Worm (Caenorhabditis elegans): ENCODE results near the gene W06A11.1.
"Not testable (repeated sequence)": the region's sequence is repeated elsewhere in the genome, so short reads cannot be mapped to it uniquely, and the experiment has no call there.

The W06A11.1 gene

ce11 chrII:4044349-4044748 lies 23.0 kb upstream of the W06A11.1 start, which contains the start of gene rpn-11 (continued):
- TF ChIP-seq nhr-6 (tag; optimal IDR thresholded peaks at IDR 0.05) (peak; percentile 41), nhr-10 (tag; optimal IDR thresholded peaks at IDR 0.05) (no peak), mbf-1 (tag; optimal IDR thresholded peaks at IDR 0.05) (no peak), unc-39 (tag; optimal IDR thresholded peaks at IDR 0.05) (no peak), nhr-12 (tag; optimal IDR thresholded peaks at IDR 0.05) (no peak), gmeb-1 (tag; optimal IDR thresholded peaks at IDR 0.05) (peak; percentile 98), sma-3 (GFP tag; optimal IDR thresholded peaks at IDR 0.05) (peak; percentile 92), peb-1 (tag; optimal IDR thresholded peaks at IDR 0.05) (no peak), Y55F3AM.14 (GFP tag; optimal IDR thresholded peaks at IDR 0.05) (peak; percentile 75)

- no peak for TF ChIP-seq skn-1 (tag; optimal IDR thresholded peaks at IDR 0.05)
- TF ChIP-seq nhr-25 (tag; optimal IDR thresholded peaks at IDR 0.05) = no peak
- TF ChIP-seq F13H6.1 (tag; optimal IDR thresholded peaks at IDR 0.05) = no peak
- no peak for TF ChIP-seq unc-62 (GFP tag; optimal IDR thresholded peaks at IDR 0.05)
- TF ChIP-seq C34F6.9 (tag; optimal IDR thresholded peaks at IDR 0.05) = no peak
- no peak for TF ChIP-seq mab-5 (tag; optimal IDR thresholded peaks at IDR 0.05)
- TF ChIP-seq ztf-11 (tag; optimal IDR thresholded peaks at IDR 0.05) = no peak
- TF ChIP-seq nhr-10 (tag; optimal IDR thresholded peaks at IDR 0.05) = no peak
- no peak for TF ChIP-seq fos-1 (tag; optimal IDR thresholded peaks at IDR 0.05)
- no peak for TF ChIP-seq aly-2 (tag; optimal IDR thresholded peaks at IDR 0.05)
- TF ChIP-seq egl-27 (tag; optimal IDR thresholded peaks at IDR 0.05) = no peak
- no peak for TF ChIP-seq nhr-12 (tag; optimal IDR thresholded peaks at IDR 0.05)
- TF ChIP-seq nhr-77 (tag; optimal IDR thresholded peaks at IDR 0.05) = no peak
These were observed 22.0 kb upstream of the W06A11.1 start, which contains the start of gene K07D4.2 for ce11 chrII:4045396-4045795. K07D4.2 (minus strand) TSS chrII:4045496.

DNA sequence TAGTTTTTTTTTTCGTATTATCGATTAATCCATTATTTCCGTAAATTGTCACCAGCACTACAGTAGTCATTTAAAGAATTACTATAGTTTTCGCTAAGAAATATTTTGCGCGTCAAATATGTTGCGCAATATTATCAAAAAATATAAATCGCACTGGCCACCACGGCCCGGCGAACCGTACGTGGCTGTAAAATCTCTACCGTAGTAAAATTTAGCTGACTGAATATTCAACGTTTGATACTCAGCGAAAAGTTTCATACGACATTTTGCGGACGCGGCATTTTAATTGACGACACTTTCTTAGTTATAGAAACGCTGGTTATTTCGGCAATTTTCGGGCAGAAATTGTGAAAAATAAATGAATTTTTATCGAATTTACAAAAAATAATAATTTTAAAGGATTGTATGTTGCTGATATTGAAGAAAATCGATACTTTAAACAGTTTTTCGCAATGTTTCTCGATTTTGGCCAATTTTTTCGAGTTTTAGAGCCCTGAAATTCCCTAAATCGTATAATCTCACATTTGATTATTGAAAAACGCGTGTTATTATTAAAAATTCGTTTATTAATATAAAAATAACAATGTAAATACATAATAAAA lies 19.4 kb upstream of the W06A11.1 start:
- TF ChIP-seq gmeb-1 (tag; optimal IDR thresholded peaks at IDR 0.05) = peak; percentile 8
- peak; percentile 46 to 53 for TF ChIP-seq lsy-2 (tag; optimal IDR thresholded peaks at IDR 0.05)
- peak; percentile 9 for TF ChIP-seq lin-13 (GFP tag; optimal IDR thresholded peaks at IDR 0.05)
- TF ChIP-seq F13H6.1 (tag; optimal IDR thresholded peaks at IDR 0.05) = peak; percentile 66
- TF ChIP-seq sma-9 (GFP tag; optimal IDR thresholded peaks at IDR 0.05) = peak; percentile 38
- not testable (repeated sequence) for TF ChIP-seq sma-9 (tag; optimal IDR thresholded peaks at IDR 0.05)
- peak; percentile 60 for TF ChIP-seq sma-3 (GFP tag; optimal IDR thresholded peaks at IDR 0.05)

ce11 chrII:4049672-4050071 lies 17.7 kb upstream of the W06A11.1 start:
- TF ChIP-seq sma-3 (GFP tag; optimal IDR thresholded peaks at IDR 0.05) = peak; percentile 28
- peak in 1 of 2 experiments; percentile 77 for TF ChIP-seq lsy-2 (tag; optimal IDR thresholded peaks at IDR 0.05)
- TF ChIP-seq mdl-1 (tag; optimal IDR thresholded peaks at IDR 0.05) = peak in 1 of 2 experiments; percentile 53

- TF ChIP-seq ztf-1 (GFP tag; conservative IDR thresholded peaks at IDR 0.05) (no peak), nhr-11 (tag; optimal IDR thresholded peaks at IDR 0.05) (no peak), nhr-6 (tag; optimal IDR thresholded peaks at IDR 0.05) (no peak), sem-4 (tag; optimal IDR thresholded peaks at IDR 0.05) (no peak), lin-11 (tag; optimal IDR thresholded peaks at IDR 0.05) (no peak), mab-5 (tag; optimal IDR thresholded peaks at IDR 0.05) (no peak)
These were observed 4.9 kb upstream of the W06A11.1 start, which contains the start of gene gadr-4 for ce11 chrII:4062477-4062876. gadr-4 (minus strand) TSS chrII:4062577.

ce11 chrII:4063997-4064396 lies 3.4 kb upstream of the W06A11.1 start, which contains the start of gene fbxb-118:
fbxb-118 (minus strand) TSS chrII:4064097.
- TF ChIP-seq ceh-16 (tag; optimal IDR thresholded peaks at IDR 0.05) (no peak), unc-55 (GFP tag; optimal IDR thresholded peaks at IDR 0.05) (no peak), nhr-129 (tag; optimal IDR thresholded peaks at IDR 0.05) (no peak)
